Worm (Caenorhabditis elegans) whole organism, L1 larva: Measurements from ENCODE around the gene C14A4.7.

Source experiments
- aly-2 ChIP-seq: fragments of 150-350 bp; optimal IDR thresholded peaks from 2 replicates; lab custom pipeline; 2014; ENCODE audit warnings: missing biosample characterization, missing genetic modification characterization
- blmp-1 ChIP-seq: fragments of 150-350 bp; optimal IDR thresholded peaks from 2 replicates; lab custom pipeline; 2014; ENCODE audit warnings: missing biosample characterization, missing genetic modification characterization
- ceh-63 ChIP-seq: fragments of 200-800 bp; sonication (Bioruptor generic); optimal IDR thresholded peaks from 2 replicates; lab custom pipeline; 2018; ENCODE audit warnings: mild to moderate bottlenecking, missing genetic modification characterization, missing compliant biosample characterization
- fkh-10 ChIP-seq: sonication (generic microtip); optimal IDR thresholded peaks from 2 replicates; lab custom pipeline; 2017; ENCODE audit warnings: missing biosample characterization, missing genetic modification reagents, missing genetic modification characterization
- fos-1 ChIP-seq: fragments of 150-350 bp; optimal IDR thresholded peaks from 2 replicates; lab custom pipeline; 2014; ENCODE audit warnings: missing biosample characterization, missing genetic modification characterization
- lin-39 ChIP-seq: fragments of 150-350 bp; optimal IDR thresholded peaks from 2 replicates; lab custom pipeline; 2014; ENCODE audit warnings: missing biosample characterization, missing genetic modification reagents, missing genetic modification characterization
- nhr-11 ChIP-seq: fragments of 150-350 bp; optimal IDR thresholded peaks from 2 replicates; lab custom pipeline; 2014; ENCODE audit warnings: missing biosample characterization, missing genetic modification characterization
- nhr-12 ChIP-seq: sonication (generic microtip); optimal IDR thresholded peaks from 2 replicates; lab custom pipeline; 2017; ENCODE audit warnings: missing biosample characterization, missing genetic modification characterization
- nhr-237 ChIP-seq: fragments of 150-350 bp; optimal IDR thresholded peaks from 2 replicates; lab custom pipeline; 2014; ENCODE audit warnings: missing biosample characterization, missing genetic modification characterization
- nhr-76 ChIP-seq: sonication (generic microtip); optimal IDR thresholded peaks from 2 replicates; lab custom pipeline; 2017; ENCODE audit warnings: missing biosample characterization, missing genetic modification characterization
- pqm-1 ChIP-seq: sonication (generic microtip); optimal IDR thresholded peaks from 3 replicates; lab custom pipeline; 2017; ENCODE audit warnings: missing biosample characterization, missing genetic modification characterization
- unc-98 ChIP-seq: fragments of 200-800 bp; sonication (Bioruptor generic); IDR thresholded peaks from 2 replicates; pipeline ENCODE4 v1.3.6; 2022; ENCODE audit warnings: missing genetic modification characterization, missing compliant biosample characterization
- zag-1 ChIP-seq: fragments of 150-350 bp; optimal IDR thresholded peaks from 2 replicates; lab custom pipeline; 2014; ENCODE audit warnings: missing biosample characterization, missing genetic modification characterization

DNA sequence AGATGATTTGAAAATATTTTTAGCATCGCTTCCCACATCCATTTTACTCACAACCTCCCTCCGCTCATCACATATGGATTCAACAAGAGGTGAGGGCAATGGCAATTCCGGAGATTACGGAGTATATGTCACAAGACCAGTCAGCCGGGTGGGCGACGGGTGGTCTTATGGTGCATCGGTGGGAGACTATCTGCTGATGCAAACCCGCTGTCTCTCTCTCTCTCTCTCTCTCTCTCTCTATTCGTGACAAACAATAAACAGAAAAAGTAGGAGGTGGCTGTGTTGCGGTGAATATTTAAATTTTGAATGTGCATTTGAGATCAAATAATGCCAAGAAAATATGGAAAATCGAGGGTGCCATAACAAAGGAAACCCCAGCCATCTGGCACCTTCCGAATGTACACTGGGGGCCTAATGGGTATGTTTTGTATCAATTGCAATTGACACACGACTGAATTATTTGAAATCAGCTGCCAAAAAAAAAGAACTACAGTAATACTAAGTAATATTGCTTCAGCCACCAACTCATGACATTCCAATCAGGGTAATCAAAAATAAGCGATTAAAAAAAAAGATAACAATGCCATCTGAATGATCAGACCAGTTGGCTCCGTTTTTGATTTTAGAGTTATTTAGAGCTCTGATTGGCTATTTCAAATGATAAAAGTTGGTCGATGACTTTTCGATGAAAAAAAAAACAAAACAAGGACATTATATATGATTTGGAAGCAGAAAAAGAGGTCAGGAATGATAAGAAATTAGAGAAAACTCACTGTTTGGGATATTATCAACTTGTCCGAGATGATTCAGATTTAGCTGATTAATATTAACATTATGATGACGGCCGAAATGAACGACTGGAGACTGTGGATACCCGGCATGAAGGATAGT, 48.3 kb downstream of the C14A4.7 start:
- TF ChIP-seq nhr-76 (tag; lab: Kevin White, UChicago), result no peak
- no peak for TF ChIP-seq zag-1
- no peak for TF ChIP-seq fkh-10
- TF ChIP-seq nhr-12 (tag; lab: Kevin White, UChicago), result no peak
- TF ChIP-seq nhr-11, result no peak
- TF ChIP-seq ceh-63, result no peak
- TF ChIP-seq aly-2 (tag; lab: Kevin White, UChicago), result peak; percentile 28
- TF ChIP-seq lin-39 (tag; lab: Kevin White, UChicago), result no peak
- no peak for TF ChIP-seq pqm-1 (tag; lab: Kevin White, UChicago)
- no peak for TF ChIP-seq fos-1
- TF ChIP-seq nhr-237 (tag; lab: Kevin White, UChicago), result no peak
- no peak for TF ChIP-seq unc-98 (GFP tag; lab: Robert Waterston, UW)
- TF ChIP-seq blmp-1 (tag; lab: Kevin White, UChicago), result peak; percentile 26
